Fruit fly (Drosophila melanogaster) whole organism: ENCODE data around the gene CG44085.

ENCODE experiments used
- CG8478 ChIP-seq: fragments of >200 bp; optimal IDR thresholded peaks from 2 replicates; lab custom pipeline; 2018; ENCODE audit warnings: inconsistent platforms
- Dll ChIP-seq: fragments of >200 bp; optimal IDR thresholded peaks from 2 replicates; lab custom pipeline; 2017
- EcR ChIP-seq, 2 experiments: fragments of >200 bp; optimal IDR thresholded peaks; 2 replicates each; lab custom pipeline; 2017; ENCODE audit warnings: missing biosample characterization in 2 of 2, missing genetic modification characterization in 2 of 2, missing genetic modification reagents in 2 of 2
- psq ChIP-seq: fragments of >200 bp; optimal IDR thresholded peaks from 2 replicates; lab custom pipeline; 2017
- usp ChIP-seq: fragments of >200 bp; optimal IDR thresholded peaks from 2 replicates; lab custom pipeline; 2017; ENCODE audit warnings: missing biosample characterization, missing genetic modification characterization, mixed read lengths

DNA sequence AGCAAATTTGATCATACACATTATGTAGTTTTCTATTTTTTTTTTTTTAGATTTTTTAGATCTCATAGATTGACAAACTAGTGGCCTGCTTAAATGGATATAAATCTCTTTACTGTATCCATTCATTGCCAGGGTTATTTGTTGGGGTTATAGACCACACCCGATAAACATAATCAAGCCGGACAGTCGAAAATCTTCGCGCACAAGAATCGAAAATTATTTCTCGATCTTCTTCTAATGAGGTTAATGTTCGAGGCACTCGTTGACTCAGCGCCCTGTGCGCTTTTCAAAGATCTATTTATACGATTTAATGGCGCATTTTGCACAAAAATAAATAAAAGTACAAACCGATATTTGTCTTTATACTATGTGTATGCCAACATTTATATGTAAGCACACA is 1.2 kb upstream of the CG44085 start, which contains the start of gene CG31730:
- TF ChIP-seq psq (lab: Kevin White, UChicago) = no peak
- TF ChIP-seq usp (GFP tag; lab: Kevin White, UChicago) = no peak
- no peak for TF ChIP-seq EcR (GFP tag; optimal IDR thresholded peaks at IDR 0.05; lab: Kevin White, UChicago)
- no peak for TF ChIP-seq Dll
- no peak for TF ChIP-seq CG8478 (lab: Kevin White, UChicago)
